Fruit fly (Drosophila melanogaster) Kc167 (cell line): Measurements from ENCODE around the gene CG7049.

Source experiments
- Myc ChIP-seq: fragments of >200 bp; optimal IDR thresholded peaks from 2 replicates; lab custom pipeline; 2017; ENCODE audit warnings: missing external identifiers
- Sin3A ChIP-seq: fragments of >200 bp; optimal IDR thresholded peaks from 2 replicates; lab custom pipeline; 2018; ENCODE audit warnings: missing external identifiers
- h ChIP-seq: fragments of >200 bp; optimal IDR thresholded peaks from 3 replicates; lab custom pipeline; 2018; ENCODE audit warnings: missing external identifiers
- psq ChIP-seq: fragments of >200 bp; optimal IDR thresholded peaks from 2 replicates; lab custom pipeline; 2017; ENCODE audit warnings: missing external identifiers
- ttk ChIP-seq: sonication (Bioruptor generic); optimal IDR thresholded peaks from 2 replicates; lab custom pipeline; 2017; ENCODE audit warnings: missing external identifiers

dm6 chr3L:145998-146576 is 29.9 kb downstream of the CG7049 start, which contains the start of gene CG6845:
- TF ChIP-seq ttk (lab: Kevin White, UChicago) = no peak
- no peak for TF ChIP-seq psq (lab: Kevin White, UChicago)
- no peak for TF ChIP-seq Myc (lab: Kevin White, UChicago)
- TF ChIP-seq Sin3A (lab: Kevin White, UChicago) = no peak
- TF ChIP-seq h (lab: Kevin White, UChicago) = no peak
